Fruit fly (Drosophila melanogaster): Measurements from ENCODE around the gene CG46025.

DNA sequence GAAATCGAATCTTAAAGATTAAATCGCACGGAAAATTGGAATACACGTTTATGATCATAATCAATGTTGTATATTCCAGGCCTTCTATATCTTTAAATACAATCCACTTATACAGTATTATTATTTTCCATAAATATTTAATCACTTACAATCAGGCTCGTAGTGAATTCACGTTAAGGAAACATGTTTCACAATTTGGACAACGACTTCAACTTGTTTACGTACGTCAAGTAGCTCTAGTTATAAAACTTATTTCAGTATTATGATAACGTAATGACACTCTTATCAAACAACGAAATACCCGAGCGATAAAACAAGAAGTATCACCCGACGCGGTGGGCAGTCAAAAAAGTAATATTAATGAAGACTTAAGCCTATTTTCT, 37.4 kb downstream of the CG46025 start:
- no peak for TF ChIP-seq CG13204 (GFP tag; optimal IDR thresholded peaks at IDR 0.05)
- TF ChIP-seq Pif1A (GFP tag; optimal IDR thresholded peaks at IDR 0.05): no peak
- TF ChIP-seq CG14655 (GFP tag; optimal IDR thresholded peaks at IDR 0.05): no peak
- TF ChIP-seq CG12605 (GFP tag; IDR thresholded peaks at IDR 0.05): no peak
- no peak for TF ChIP-seq CG32121 (GFP tag; IDR thresholded peaks at IDR 0.05)
- no peak for TF ChIP-seq CG10348 (GFP tag; IDR thresholded peaks at IDR 0.05)
- TF ChIP-seq Ets98B (GFP tag; IDR thresholded peaks at IDR 0.05): no peak
- TF ChIP-seq CG9948 (tag; optimal IDR thresholded peaks at IDR 0.05): no peak
- no peak for TF ChIP-seq Snoo (tag; optimal IDR thresholded peaks at IDR 0.05)
- TF ChIP-seq EcR (GFP tag; optimal IDR thresholded peaks at IDR 0.05): no peak
- TF ChIP-seq rn (GFP tag; IDR thresholded peaks at IDR 0.05): no peak
- TF ChIP-seq CG8301 (tag; optimal IDR thresholded peaks at IDR 0.05): no peak
- no peak for TF ChIP-seq CG15710 (tag; optimal IDR thresholded peaks at IDR 0.05)
- TF ChIP-seq gl (tag; optimal IDR thresholded peaks at IDR 0.05): no peak

Data from whole organism, pupa.